Fruit fly (Drosophila melanogaster) S2 (cell line): ENCODE measurements around the gene Osi14.

Experiments
- CG8478 ChIP-seq: fragments of >200 bp; optimal IDR thresholded peaks from 2 replicates; lab custom pipeline; 2018
- CTCF ChIP-seq, 2 experiments: fragments of >200 bp; optimal IDR thresholded peaks; 2 replicates each; lab custom pipeline; 2018

dm6 chr3R:6306584-6306983, 7.7 kb downstream of the Osi14 start, which contains the start of gene CG46026:
- TF ChIP-seq CG8478 (lab: Kevin White, UChicago) (no peak), CTCF (optimal IDR thresholded peaks at IDR 0.05; lab: Kevin White, UChicago) (no peak)
